Worm (Caenorhabditis elegans) whole organism, L4/young adult: Measurements from ENCODE around the gene DH11.2.

Experiments
- W03F9.2 ChIP-seq: fragments of 150-350 bp; optimal IDR thresholded peaks from 2 replicates; lab custom pipeline; 2014; ENCODE audit warnings: missing biosample characterization, missing genetic modification characterization
- dao-5 ChIP-seq: sonication (generic microtip); optimal IDR thresholded peaks from 2 replicates; lab custom pipeline; 2016; ENCODE audit warnings: missing genotype, missing genetic modification characterization, moderate library complexity, missing compliant biosample characterization
- him-1 ChIP-seq: sonication (generic microtip); optimal IDR thresholded peaks from 2 replicates; lab custom pipeline; 2016; ENCODE audit warnings: missing genotype, missing genetic modification reagents, missing genetic modification characterization, missing compliant biosample characterization

ce11 chrII:8047264-8047663 is 34.6 kb downstream of the DH11.2 start, which contains the start of gene apn-1:
- no peak for TF ChIP-seq him-1 (tag; lab: Kevin White, UChicago)
- TF ChIP-seq W03F9.2: no peak
- TF ChIP-seq dao-5: no peak
